Worm (Caenorhabditis elegans) whole organism, L4 larva: Measurements from ENCODE around the gene T08G3.13.

Experiments
- ZK337.2 ChIP-seq: fragments of 200-800 bp; sonication (Bioruptor generic); IDR thresholded peaks from 2 replicates; pipeline ENCODE4 v1.3.6; 2022; ENCODE audit warnings: missing genetic modification reagents, missing genetic modification characterization, missing compliant biosample characterization
- ctbp-1 ChIP-seq: fragments of 200-800 bp; sonication (Bioruptor generic); IDR thresholded peaks from 2 replicates; pipeline ENCODE4 v1.3.6; 2022; ENCODE audit warnings: missing genetic modification reagents, missing genetic modification characterization, missing compliant biosample characterization
- dve-1 ChIP-seq: sonication (generic microtip); optimal IDR thresholded peaks from 2 replicates; lab custom pipeline; 2017; ENCODE audit warnings: antibody characterized with exemption, mild to moderate bottlenecking, missing genetic modification characterization, missing compliant biosample characterization; ENCODE audit not compliant: insufficient read depth
- jun-1 ChIP-seq: fragments of 150-350 bp; optimal IDR thresholded peaks from 2 replicates; lab custom pipeline; 2014; ENCODE audit warnings: missing biosample characterization, missing genetic modification reagents, missing genetic modification characterization
- lin-38 ChIP-seq: fragments of 200-800 bp; sonication (Bioruptor generic); IDR thresholded peaks from 2 replicates; pipeline ENCODE4 v1.3.6; 2022; ENCODE audit warnings: missing genetic modification reagents, missing genetic modification characterization, missing compliant biosample characterization
- nhr-76 ChIP-seq: fragments of 150-350 bp; optimal IDR thresholded peaks from 2 replicates; lab custom pipeline; 2014; ENCODE audit warnings: missing biosample characterization, missing genetic modification characterization
- skn-1 ChIP-seq: fragments of 150-350 bp; optimal IDR thresholded peaks from 2 replicates; lab custom pipeline; 2014; ENCODE audit warnings: missing biosample characterization, missing genetic modification characterization
- zfp-2 ChIP-seq: sonication (generic microtip); optimal IDR thresholded peaks from 2 replicates; lab custom pipeline; 2016; ENCODE audit warnings: mild to moderate bottlenecking, missing genetic modification characterization, missing compliant biosample characterization

- TF ChIP-seq skn-1 (tag; lab: Kevin White, UChicago) (no peak), dve-1 (tag; lab: Kevin White, UChicago) (no peak), ctbp-1 (no peak), ZK337.2 (GFP tag; lab: Robert Waterston, UW) (no peak), jun-1 (tag; lab: Kevin White, UChicago) (no peak), nhr-76 (tag; lab: Kevin White, UChicago) (no peak), lin-38 (GFP tag; lab: Robert Waterston, UW) (no peak), zfp-2 (no peak)
Measured at ce11 chrV:16483044-16483443, 35.2 kb downstream of the T08G3.13 start, which contains the start of gene F57E7.2.
